Fruit fly (Drosophila melanogaster) whole organism, embryonic: Measurements from ENCODE around the gene CG13921.
A peak's percentile ranks its signal among the peaks of the same experiment; 100 is the strongest.

ENCODE experiments used
- Abd-B ChIP-seq: fragments of 200-800 bp; sonication (Bioruptor generic); optimal IDR thresholded peaks from 2 replicates; lab custom pipeline; 2018; ENCODE audit warnings: missing biosample characterization, mild to moderate bottlenecking, missing genetic modification characterization, moderate library complexity
- B-H2 ChIP-seq: fragments of 200-800 bp; sonication (Bioruptor generic); optimal IDR thresholded peaks from 2 replicates; lab custom pipeline; 2018; ENCODE audit warnings: missing biosample characterization, mild to moderate bottlenecking, missing genetic modification characterization
- CG10366 ChIP-seq: fragments of 200-800 bp; sonication (Bioruptor generic); IDR thresholded peaks from 2 replicates; pipeline ENCODE4 v1.3.6; 2022; ENCODE audit warnings: missing biosample characterization, missing genetic modification characterization
- CG11247 ChIP-seq: fragments of 200-800 bp; sonication (Bioruptor generic); IDR thresholded peaks from 2 replicates; pipeline ENCODE4 v1.3.6; 2022; ENCODE audit warnings: missing biosample characterization, missing genetic modification characterization
- CG11456 ChIP-seq: fragments of 200-800 bp; sonication (Bioruptor generic); IDR thresholded peaks from 3 replicates; pipeline ENCODE4 v1.3.6; 2022; ENCODE audit warnings: missing biosample characterization, missing genetic modification characterization
- CG11696 ChIP-seq: fragments of 200-800 bp; sonication (Bioruptor generic); IDR thresholded peaks from 2 replicates; pipeline ENCODE4 v1.3.6; 2022; ENCODE audit warnings: missing biosample characterization, missing genetic modification characterization
- CG12299 ChIP-seq: fragments of 200-800 bp; sonication (Bioruptor generic); optimal IDR thresholded peaks from 2 replicates; lab custom pipeline; 2018; ENCODE audit warnings: missing biosample characterization, mild to moderate bottlenecking, missing genetic modification characterization
- CG12769 ChIP-seq: fragments of 200-800 bp; sonication (Bioruptor generic); optimal IDR thresholded peaks from 2 replicates; lab custom pipeline; 2019; ENCODE audit warnings: missing biosample characterization, mild to moderate bottlenecking, missing genetic modification characterization, moderate library complexity
- CG13775 ChIP-seq: fragments of 200-800 bp; sonication (Bioruptor generic); optimal IDR thresholded peaks from 3 replicates; lab custom pipeline; 2017; ENCODE audit warnings: missing biosample characterization, mild to moderate bottlenecking, missing genetic modification characterization
- CG17568 ChIP-seq: fragments of 200-800 bp; sonication (Bioruptor generic); optimal IDR thresholded peaks from 2 replicates; lab custom pipeline; 2018; ENCODE audit warnings: missing biosample characterization, mild to moderate bottlenecking, missing genetic modification characterization, moderate library complexity
- CG2120 ChIP-seq: fragments of 200-800 bp; sonication (Bioruptor generic); optimal IDR thresholded peaks from 3 replicates; lab custom pipeline; 2016; ENCODE audit warnings: missing biosample characterization, missing genetic modification characterization
- CG31365 ChIP-seq: fragments of 200-800 bp; sonication (Bioruptor generic); optimal IDR thresholded peaks from 2 replicates; lab custom pipeline; 2018; ENCODE audit warnings: missing biosample characterization, mild to moderate bottlenecking, missing genetic modification characterization
- CG32532 ChIP-seq: fragments of 200-800 bp; sonication (Bioruptor generic); IDR thresholded peaks from 2 replicates; pipeline ENCODE4 v1.3.6; 2022; ENCODE audit warnings: missing biosample characterization, missing genetic modification characterization
- CG3726 ChIP-seq: fragments of 200-800 bp; sonication (Bioruptor generic); IDR thresholded peaks from 3 replicates; pipeline ENCODE4, ENCODE4 v1.3.6; 2022; ENCODE audit warnings: missing biosample characterization, missing genetic modification characterization
- CG4328 ChIP-seq: fragments of 200-800 bp; sonication (Bioruptor generic); optimal IDR thresholded peaks from 3 replicates; lab custom pipeline; 2017; ENCODE audit warnings: missing biosample characterization, missing genetic modification reagents, missing genetic modification characterization
- CG4820 ChIP-seq: fragments of 200-800 bp; sonication (Bioruptor generic); optimal IDR thresholded peaks from 3 replicates; lab custom pipeline; 2016; ENCODE audit warnings: missing biosample characterization, missing genetic modification characterization
- CG6272 ChIP-seq: fragments of 200-800 bp; sonication (Bioruptor generic); IDR thresholded peaks from 2 replicates; pipeline ENCODE4 v1.3.6; 2022; ENCODE audit warnings: missing biosample characterization, missing genetic modification characterization
- CG6813 ChIP-seq: fragments of 200-800 bp; sonication (Bioruptor generic); optimal IDR thresholded peaks from 2 replicates; lab custom pipeline; 2017; ENCODE audit warnings: missing biosample characterization, missing genetic modification characterization, mild to moderate bottlenecking, moderate library complexity, missing genetic modification reagents
- CG7271 ChIP-seq: fragments of 200-800 bp; sonication (Bioruptor generic); optimal IDR thresholded peaks from 2 replicates; lab custom pipeline; 2018; ENCODE audit warnings: missing biosample characterization, mild to moderate bottlenecking, missing genetic modification characterization, moderate library complexity
- CG7839 ChIP-seq: fragments of 200-800 bp; sonication (Bioruptor generic); optimal IDR thresholded peaks from 3 replicates; lab custom pipeline; 2018; ENCODE audit warnings: missing biosample characterization, mild to moderate bottlenecking, missing genetic modification characterization, moderate library complexity
- CG9609 ChIP-seq: fragments of 200-800 bp; sonication (Bioruptor generic); optimal IDR thresholded peaks from 3 replicates; lab custom pipeline; 2016; ENCODE audit warnings: missing biosample characterization, missing genetic modification characterization
- CG9797 ChIP-seq: fragments of 200-800 bp; sonication (Bioruptor generic); optimal IDR thresholded peaks from 3 replicates; lab custom pipeline; 2018; ENCODE audit warnings: missing biosample characterization, mild to moderate bottlenecking, missing genetic modification characterization
- Dip3 ChIP-seq: fragments of 200-800 bp; sonication (Bioruptor generic); optimal IDR thresholded peaks from 3 replicates; lab custom pipeline; 2016; ENCODE audit warnings: missing biosample characterization, missing genetic modification characterization
- Dll ChIP-seq: fragments of 200-800 bp; sonication (Bioruptor generic); IDR thresholded peaks from 4 replicates; pipeline ENCODE4 v1.3.6; 2022; ENCODE audit warnings: missing biosample characterization, missing genetic modification characterization; ENCODE audit not compliant: partially characterized antibody
- Dref ChIP-seq: fragments of 200-800 bp; sonication (Bioruptor generic); IDR thresholded peaks from 2 replicates; pipeline ENCODE4 v1.3.6; 2022; ENCODE audit warnings: missing biosample characterization, missing genetic modification characterization
- NC2β ChIP-seq: fragments of 200-800 bp; sonication (Bioruptor generic); optimal IDR thresholded peaks from 2 replicates; lab custom pipeline; 2016; ENCODE audit warnings: missing biosample characterization, missing genetic modification characterization
- Pdp1 ChIP-seq, 2 experiments: fragments of 200-800 bp; sonication (Bioruptor generic); optimal IDR thresholded peaks; 3 replicates each; lab custom pipeline; 2016; ENCODE audit warnings: missing biosample characterization in 2 of 2, missing genetic modification characterization in 2 of 2, mild to moderate bottlenecking in 1 of 2, moderate library complexity in 1 of 2
- Sry-δ ChIP-seq: fragments of 200-800 bp; sonication (Bioruptor generic); optimal IDR thresholded peaks from 2 replicates; lab custom pipeline; 2016; ENCODE audit warnings: missing biosample characterization, missing genetic modification characterization
- ap ChIP-seq: fragments of 200-800 bp; sonication (Bioruptor generic); IDR thresholded peaks from 2 replicates; pipeline ENCODE4 v1.3.6; 2022; ENCODE audit warnings: missing biosample characterization, missing genetic modification characterization
- ash1 ChIP-seq: fragments of 200-800 bp; sonication (Bioruptor generic); optimal IDR thresholded peaks from 2 replicates; lab custom pipeline; 2018; ENCODE audit warnings: missing biosample characterization, mild to moderate bottlenecking, missing genetic modification characterization
- ato ChIP-seq: fragments of 200-800 bp; sonication (Bioruptor generic); IDR thresholded peaks from 2 replicates; pipeline ENCODE4 v1.3.6; 2022; ENCODE audit warnings: missing biosample characterization, missing genetic modification characterization; ENCODE audit not compliant: partially characterized antibody
- caup ChIP-seq: fragments of 200-800 bp; sonication (Bioruptor generic); optimal IDR thresholded peaks from 3 replicates; lab custom pipeline; 2017; ENCODE audit warnings: missing biosample characterization, mild to moderate bottlenecking, missing genetic modification characterization, moderate library complexity; ENCODE audit not compliant: severe bottlenecking
- ci ChIP-seq: fragments of 200-800 bp; sonication (Bioruptor generic); IDR thresholded peaks from 3 replicates; pipeline ENCODE4 v1.3.6; 2022; ENCODE audit warnings: missing biosample characterization, missing genetic modification characterization
- cwo ChIP-seq: fragments of 200-800 bp; sonication (Bioruptor generic); optimal IDR thresholded peaks from 3 replicates; lab custom pipeline; 2017; ENCODE audit warnings: missing biosample characterization, missing genetic modification characterization, mild to moderate bottlenecking, moderate library complexity, missing genetic modification reagents
- dmrt11E ChIP-seq: fragments of 200-800 bp; sonication (Bioruptor generic); optimal IDR thresholded peaks from 3 replicates; lab custom pipeline; 2018; ENCODE audit warnings: missing biosample characterization, mild to moderate bottlenecking, missing genetic modification characterization, moderate library complexity
- ems ChIP-seq: fragments of 200-800 bp; sonication (Bioruptor generic); optimal IDR thresholded peaks from 3 replicates; lab custom pipeline; 2016; ENCODE audit warnings: missing biosample characterization, missing genetic modification characterization
- eyg ChIP-seq: fragments of 200-800 bp; sonication (Bioruptor generic); optimal IDR thresholded peaks from 3 replicates; lab custom pipeline; 2016; ENCODE audit warnings: missing biosample characterization, missing genetic modification characterization
- fru ChIP-seq: fragments of >200 bp; optimal IDR thresholded peaks from 2 replicates; lab custom pipeline; 2017
- gfzf ChIP-seq: fragments of 200-800 bp; sonication (Bioruptor generic); optimal IDR thresholded peaks from 2 replicates; lab custom pipeline; 2016; ENCODE audit warnings: missing biosample characterization, mild to moderate bottlenecking, missing genetic modification characterization, moderate library complexity
- hb ChIP-seq: fragments of 200-800 bp; sonication (Bioruptor generic); IDR thresholded peaks from 3 replicates; pipeline ENCODE4 v1.3.6; 2022; ENCODE audit warnings: missing biosample characterization, missing genetic modification characterization; ENCODE audit not compliant: partially characterized antibody
- hbn ChIP-seq: fragments of 200-800 bp; sonication (Bioruptor generic); IDR thresholded peaks from 2 replicates; pipeline ENCODE4 v1.3.6; 2022; ENCODE audit warnings: missing biosample characterization, missing genetic modification characterization; ENCODE audit not compliant: partially characterized antibody
- jing ChIP-seq: fragments of 200-800 bp; sonication (Bioruptor generic); optimal IDR thresholded peaks from 2 replicates; lab custom pipeline; 2018; ENCODE audit warnings: missing biosample characterization, mild to moderate bottlenecking, missing genetic modification characterization
- kay ChIP-seq: fragments of 200-800 bp; sonication (Bioruptor generic); optimal IDR thresholded peaks from 2 replicates; lab custom pipeline; 2016; ENCODE audit warnings: missing biosample characterization, missing genetic modification characterization
- mirr ChIP-seq: fragments of 200-800 bp; sonication (Bioruptor generic); optimal IDR thresholded peaks from 3 replicates; lab custom pipeline; 2018; ENCODE audit warnings: missing biosample characterization, mild to moderate bottlenecking, missing genetic modification characterization
- org-1 ChIP-seq: fragments of 200-800 bp; sonication (Bioruptor generic); optimal IDR thresholded peaks from 2 replicates; lab custom pipeline; 2017; ENCODE audit warnings: missing biosample characterization, missing genetic modification characterization
- slou ChIP-seq: fragments of 200-800 bp; sonication (Bioruptor generic); optimal IDR thresholded peaks from 3 replicates; lab custom pipeline; 2016; ENCODE audit warnings: missing biosample characterization, missing genetic modification characterization
- trh ChIP-seq: fragments of 200-800 bp; sonication (Bioruptor generic); optimal IDR thresholded peaks from 2 replicates; lab custom pipeline; 2016; ENCODE audit warnings: missing biosample characterization, missing genetic modification characterization
- unc-4 ChIP-seq: fragments of 200-800 bp; sonication (Bioruptor generic); IDR thresholded peaks from 2 replicates; pipeline ENCODE4 v1.3.6; 2022; ENCODE audit warnings: missing biosample characterization, missing genetic modification characterization; ENCODE audit not compliant: partially characterized antibody

Gene CG13921

DNA sequence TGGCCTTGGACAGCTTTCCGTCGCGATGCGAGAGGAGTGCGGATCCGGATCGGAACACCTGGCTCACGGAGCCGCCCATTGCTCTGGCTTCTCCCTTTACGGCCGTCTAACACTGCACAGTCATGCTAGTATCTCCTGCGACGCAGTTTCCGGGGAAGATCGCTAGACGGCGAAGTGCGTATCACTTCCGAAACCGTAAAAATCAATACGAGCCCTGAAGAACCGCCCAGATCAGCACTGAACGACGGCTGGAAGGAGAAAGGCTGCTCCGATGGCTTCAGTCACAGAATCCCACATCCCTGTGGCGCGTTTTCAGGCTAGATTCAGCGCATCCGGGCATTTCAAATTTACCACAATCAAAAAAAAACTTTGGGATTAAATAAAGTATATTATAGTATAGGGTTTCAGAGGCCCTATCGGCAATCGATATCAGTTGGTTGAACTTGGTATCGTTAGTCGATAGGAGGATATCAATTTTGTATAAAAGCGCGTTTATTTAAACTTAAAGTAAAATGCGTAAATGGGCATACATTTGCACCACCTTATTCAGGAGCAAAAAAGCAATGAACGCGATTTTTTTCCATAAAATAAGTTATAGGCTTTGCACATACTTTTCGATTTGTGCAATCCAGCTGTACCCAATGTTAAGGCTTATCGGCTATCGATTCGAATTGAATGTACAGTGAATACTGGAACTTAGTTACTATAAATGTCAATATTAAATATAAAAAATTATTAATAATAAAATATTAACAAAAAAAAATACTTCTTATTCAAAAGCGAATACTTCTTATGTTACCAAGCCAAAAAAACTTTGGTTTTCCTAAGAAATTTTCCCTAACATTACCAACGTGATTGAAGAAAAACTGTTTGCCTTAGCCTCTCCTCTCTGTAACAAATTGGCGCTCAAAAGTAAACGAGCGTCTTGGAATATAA is 28.3 kb downstream of the CG13921 start, which contains the start of the genes CG13933 and PolD2 (continued):
- TF ChIP-seq eyg (no peak), CG9797 (GFP tag; lab: Kevin White, UChicago) (no peak), Dref (GFP tag; lab: Robert Waterston, UW) (peak; percentile 68), B-H2 (GFP tag; lab: Kevin White, UChicago) (no peak), CG32532 (GFP tag; lab: Robert Waterston, UW) (peak; percentile 99), CG9609 (peak; percentile 80), Abd-B (peak; percentile 98), ash1 (GFP tag; lab: Kevin White, UChicago) (no peak), CG12769 (no peak), mirr (no peak), kay (GFP tag; lab: Kevin White, UChicago) (peak; percentile 93), ap (GFP tag; lab: Robert Waterston, UW) (peak; percentile 99), Pdp1 (GFP tag; optimal IDR thresholded peaks at IDR 0.05; lab: Kevin White, UChicago) (peak; percentile 78 to 83), CG6813 (GFP tag; lab: Kevin White, UChicago) (peak; percentile 82), CG4820 (GFP tag; lab: Kevin White, UChicago) (peak; percentile 71), CG11247 (peak; percentile 90), CG10366 (peak; percentile 99), CG7839 (tag; lab: Kevin White, UChicago) (peak; percentile 98), Dip3 (GFP tag; lab: Kevin White, UChicago) (peak; percentile 77), CG17568 (no peak), trh (GFP tag; lab: Kevin White, UChicago) (peak; percentile 92), slou (GFP tag; lab: Kevin White, UChicago) (peak; percentile 84), CG6272 (GFP tag; lab: Robert Waterston, UW) (peak; percentile 92), CG13775 (GFP tag; lab: Kevin White, UChicago) (peak; percentile 96), hb (GFP tag; lab: Robert Waterston, UW) (peak; percentile 90), caup (GFP tag; lab: Kevin White, UChicago) (peak; percentile 95), fru (lab: Kevin White, UChicago) (no peak), CG11456 (GFP tag; lab: Robert Waterston, UW) (peak; percentile 85), ci (GFP tag; lab: Robert Waterston, UW) (peak; percentile 99), ato (GFP tag; lab: Robert Waterston, UW) (no peak; the same call in 1 of the 2 replicates), gfzf (GFP tag; lab: Kevin White, UChicago) (no peak), CG31365 (tag; lab: Kevin White, UChicago) (no peak), Dll (GFP tag; lab: Robert Waterston, UW) (peak; percentile 80), ems (GFP tag; lab: Kevin White, UChicago) (peak; percentile 80), Sry-δ (GFP tag; lab: Kevin White, UChicago) (peak; percentile 35), NC2β (GFP tag; lab: Kevin White, UChicago) (peak; percentile 67), hbn (peak; percentile 69), CG4328 (GFP tag; lab: Kevin White, UChicago) (peak; percentile 20), jing (peak; percentile 80), CG11696 (GFP tag; lab: Robert Waterston, UW) (peak; percentile 75), CG3726 (GFP tag; lab: Robert Waterston, UW) (peak; percentile 96), unc-4 (peak; percentile 64), org-1 (peak; percentile 88), cwo (GFP tag; lab: Kevin White, UChicago) (peak; percentile 77), CG12299 (tag; lab: Kevin White, UChicago) (peak; percentile 95), CG7271 (tag; lab: Kevin White, UChicago) (peak; percentile 85), CG2120 (GFP tag; lab: Kevin White, UChicago) (peak; percentile 96), dmrt11E (peak; percentile 99)
